Fruit fly (Drosophila melanogaster): ENCODE measurements around the gene CG10747.

dm6 chr2L:20120388-20121232 lies 29.5 kb upstream of the CG10747 start:
- peak; percentile 100 for TF ChIP-seq pad (GFP tag; optimal IDR thresholded peaks at IDR 0.05)
- peak; percentile 60 for TF ChIP-seq ovo (GFP tag; optimal IDR thresholded peaks at IDR 0.05)
- no peak for TF ChIP-seq kay (GFP tag; ENCODE audit: borderline replicate concordance)
- TF ChIP-seq Clk (GFP tag; optimal IDR thresholded peaks at IDR 0.05), result no peak
- TF ChIP-seq CG5204 (GFP tag; optimal IDR thresholded peaks at IDR 0.05), result peak; percentile 68
- peak; percentile 74 for TF ChIP-seq Crg-1 (GFP tag; optimal IDR thresholded peaks at IDR 0.05)
- no peak for TF ChIP-seq cnc (optimal IDR thresholded peaks at IDR 0.05)
